Fruit fly (Drosophila melanogaster): ENCODE measurements around the gene usp.

- TF ChIP-seq CG8478 (optimal IDR thresholded peaks at IDR 0.05) (no peak), CTCF (optimal IDR thresholded peaks at IDR 0.05) (no peak)
Measured at dm6 chrX:2032160-2032801, 9.8 kb downstream of the usp start.

All from S2 (cell line).